Worm (Caenorhabditis elegans): Measurements from ENCODE around the gene M110.10.

Gene M110.10

DNA sequence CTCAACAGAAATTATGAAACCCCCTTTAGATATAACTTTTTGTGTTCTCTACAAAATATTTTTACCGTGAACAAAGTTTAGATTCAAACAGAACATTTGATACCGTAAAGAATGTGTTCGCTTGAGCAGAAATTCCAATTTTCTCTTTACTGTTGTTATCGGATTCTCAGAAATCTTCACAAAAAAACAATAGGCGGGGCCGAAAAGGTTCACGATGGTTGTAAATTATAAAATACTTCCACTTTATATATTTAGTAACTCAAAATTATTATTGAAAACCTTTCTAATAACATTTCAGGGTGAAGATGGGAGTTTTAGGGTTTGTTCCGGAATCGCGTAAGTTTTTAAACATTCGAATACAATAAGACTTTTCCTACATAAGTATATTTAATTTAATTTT, 23.9 kb upstream of the M110.10 start, which contains the start of gene nlp-5:
Gene nlp-5, plus strand, starts transcription at position 301 of the 400 bp plus-strand sequence.
- TF ChIP-seq scrt-1 (GFP tag; IDR thresholded peaks at IDR 0.05) (no peak), ama-1 (optimal IDR thresholded peaks at IDR 0.05) (no peak), tra-4 (tag; optimal IDR thresholded peaks at IDR 0.05) (no peak), B0310.2 (tag; optimal IDR thresholded peaks at IDR 0.05) (no peak), ceh-13 (GFP tag; optimal IDR thresholded peaks at IDR 0.05) (no peak), sea-1 (GFP tag; conservative IDR thresholded peaks at IDR 0.05) (no peak), hmg-4 (GFP tag; optimal IDR thresholded peaks at IDR 0.05) (no peak), pes-1 (GFP tag; IDR thresholded peaks at IDR 0.05) (no peak), flt-1 (GFP tag; IDR thresholded peaks at IDR 0.05) (no peak), hnd-1 (tag; optimal IDR thresholded peaks at IDR 0.05) (no peak), ceh-36 (tag; optimal IDR thresholded peaks at IDR 0.05) (no peak), F13C5.2 (tag; optimal IDR thresholded peaks at IDR 0.05) (no peak), hmbx-1 (tag; optimal IDR thresholded peaks at IDR 0.05) (no peak), tbx-37 (GFP tag; conservative IDR thresholded peaks at IDR 0.05) (no peak)

DNA sequence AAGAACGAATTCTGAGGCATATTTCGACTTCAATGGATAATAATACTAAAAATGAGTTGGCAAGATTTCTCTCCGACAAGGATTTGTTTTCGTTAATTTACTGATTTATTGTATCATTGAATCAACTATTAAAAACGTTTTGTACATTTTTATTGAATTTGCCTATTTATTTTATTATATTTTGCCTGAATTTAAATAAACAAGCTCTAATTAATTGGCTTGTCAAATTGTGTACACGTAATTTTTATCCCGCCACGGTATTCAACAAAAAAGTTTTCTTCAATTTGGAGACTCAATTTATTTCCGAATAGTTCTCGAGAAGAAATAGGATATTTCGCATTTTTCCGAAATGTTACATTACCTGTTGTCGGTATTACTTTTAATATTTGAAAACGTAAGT, 18.2 kb upstream of the M110.10 start, which contains the start of gene M110.7:
Gene M110.7, plus strand, starts transcription at position 301 of the 400 bp plus-strand sequence.
- TF ChIP-seq pes-1 (GFP tag; IDR thresholded peaks at IDR 0.05) = no peak
- no peak for TF ChIP-seq ceh-36 (tag; optimal IDR thresholded peaks at IDR 0.05)
- TF ChIP-seq hmg-4 (GFP tag; optimal IDR thresholded peaks at IDR 0.05) = no peak
- TF ChIP-seq tra-4 (tag; optimal IDR thresholded peaks at IDR 0.05) = no peak
- TF ChIP-seq ama-1 (optimal IDR thresholded peaks at IDR 0.05) = no peak
- no peak for TF ChIP-seq tbx-37 (GFP tag; conservative IDR thresholded peaks at IDR 0.05)
- no peak for TF ChIP-seq aly-1 (tag; optimal IDR thresholded peaks at IDR 0.05)
- TF ChIP-seq ets-7 (tag; optimal IDR thresholded peaks at IDR 0.05) = no peak
- TF ChIP-seq tbx-11 (GFP tag; IDR thresholded peaks at IDR 0.05) = no peak
- TF ChIP-seq sea-1 (GFP tag; conservative IDR thresholded peaks at IDR 0.05) = no peak
- TF ChIP-seq F13C5.2 (tag; optimal IDR thresholded peaks at IDR 0.05) = no peak
- TF ChIP-seq hnd-1 (tag; optimal IDR thresholded peaks at IDR 0.05) = no peak
- no peak for TF ChIP-seq B0310.2 (tag; optimal IDR thresholded peaks at IDR 0.05)
- TF ChIP-seq hmbx-1 (tag; optimal IDR thresholded peaks at IDR 0.05) = no peak
- TF ChIP-seq scrt-1 (GFP tag; IDR thresholded peaks at IDR 0.05) = no peak
- no peak for TF ChIP-seq flt-1 (GFP tag; IDR thresholded peaks at IDR 0.05)

DNA sequence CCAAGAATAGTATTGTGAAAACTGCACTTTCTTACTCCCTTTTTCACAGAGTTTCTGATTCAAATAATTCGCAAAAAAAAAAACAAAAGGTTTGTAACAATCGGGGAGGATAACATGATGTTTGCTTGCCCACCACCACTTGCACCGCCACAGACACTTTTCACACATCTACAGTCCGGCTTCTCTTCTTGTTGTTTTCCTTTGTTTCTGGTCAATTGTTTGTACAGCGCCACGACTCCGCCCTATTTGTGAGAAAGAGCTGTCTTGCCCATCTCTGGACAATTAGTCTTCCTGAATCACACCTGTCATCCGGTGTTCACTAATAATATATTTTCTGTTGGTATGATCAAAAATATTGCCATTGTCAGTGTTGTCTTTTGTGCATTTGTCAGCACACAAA, 16.7 kb upstream of the M110.10 start, which contains the start of gene M110.9:
Gene M110.9, plus strand, starts transcription at position 301 of the 400 bp plus-strand sequence.
- TF ChIP-seq hmg-4 (GFP tag; optimal IDR thresholded peaks at IDR 0.05) = no peak
- TF ChIP-seq tbx-11 (GFP tag; IDR thresholded peaks at IDR 0.05) = no peak
- no peak for TF ChIP-seq pes-1 (GFP tag; IDR thresholded peaks at IDR 0.05)
- no peak for TF ChIP-seq tra-4 (tag; optimal IDR thresholded peaks at IDR 0.05)
- TF ChIP-seq ets-7 (tag; optimal IDR thresholded peaks at IDR 0.05) = no peak
- no peak for TF ChIP-seq sea-1 (GFP tag; conservative IDR thresholded peaks at IDR 0.05)
- TF ChIP-seq F13C5.2 (tag; optimal IDR thresholded peaks at IDR 0.05) = no peak
- TF ChIP-seq hmbx-1 (tag; optimal IDR thresholded peaks at IDR 0.05) = no peak

DNA sequence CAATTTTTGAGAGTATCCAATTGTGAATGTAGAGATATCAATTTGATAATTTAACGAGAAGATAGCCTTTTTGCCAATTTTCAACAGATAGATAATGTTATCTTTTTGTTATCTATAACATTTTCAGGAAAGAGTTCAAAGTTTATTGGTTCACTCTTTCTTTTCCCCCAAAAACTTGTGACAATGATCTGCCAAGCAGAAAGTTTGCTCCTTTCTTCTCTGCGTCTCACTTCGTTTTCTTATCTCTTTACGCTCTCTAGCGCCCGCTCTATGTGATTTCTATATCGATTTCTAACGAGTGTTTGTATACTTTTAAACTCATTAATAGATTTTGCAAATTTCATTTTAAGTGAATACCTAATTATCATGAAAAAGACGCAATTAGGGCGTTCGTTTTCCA, 12.2 kb upstream of the M110.10 start:
- TF ChIP-seq pes-1 (GFP tag; IDR thresholded peaks at IDR 0.05) (no peak), aly-1 (tag; optimal IDR thresholded peaks at IDR 0.05) (no peak), tbx-11 (GFP tag; IDR thresholded peaks at IDR 0.05) (no peak), B0310.2 (tag; optimal IDR thresholded peaks at IDR 0.05) (no peak), hnd-1 (tag; optimal IDR thresholded peaks at IDR 0.05) (no peak), sea-1 (GFP tag; conservative IDR thresholded peaks at IDR 0.05) (no peak), ceh-36 (tag; optimal IDR thresholded peaks at IDR 0.05) (no peak), scrt-1 (GFP tag; IDR thresholded peaks at IDR 0.05) (no peak), ets-7 (tag; optimal IDR thresholded peaks at IDR 0.05) (no peak), ama-1 (optimal IDR thresholded peaks at IDR 0.05) (no peak), F13C5.2 (tag; optimal IDR thresholded peaks at IDR 0.05) (no peak), tbx-37 (GFP tag; conservative IDR thresholded peaks at IDR 0.05) (no peak), hmbx-1 (tag; optimal IDR thresholded peaks at IDR 0.05) (no peak), ceh-13 (GFP tag; optimal IDR thresholded peaks at IDR 0.05) (no peak), hmg-4 (GFP tag; optimal IDR thresholded peaks at IDR 0.05) (no peak), tra-4 (tag; optimal IDR thresholded peaks at IDR 0.05) (no peak), flt-1 (GFP tag; IDR thresholded peaks at IDR 0.05) (no peak)

DNA sequence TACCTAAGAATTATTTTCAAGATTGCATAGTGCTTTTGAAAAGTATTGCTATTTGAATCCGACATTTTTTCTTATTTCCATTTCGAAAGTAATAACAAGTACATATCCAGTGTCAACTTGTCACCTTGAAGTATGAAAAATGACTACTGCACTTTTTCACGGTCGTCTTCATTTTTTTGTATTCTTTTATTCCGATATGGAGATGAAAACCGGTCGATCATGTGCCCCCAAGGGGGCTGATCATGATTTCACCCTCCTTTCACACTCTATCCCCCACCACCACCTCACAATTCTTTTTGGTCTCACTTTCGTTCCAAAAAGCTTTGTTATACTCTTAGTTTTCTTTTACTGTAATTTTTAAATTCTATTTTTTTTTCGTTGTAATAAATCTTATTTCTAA, 11.6 kb upstream of the M110.10 start:
- no peak for TF ChIP-seq ets-7 (tag; optimal IDR thresholded peaks at IDR 0.05)
- no peak for TF ChIP-seq tbx-37 (GFP tag; conservative IDR thresholded peaks at IDR 0.05)
- no peak for TF ChIP-seq hmbx-1 (tag; optimal IDR thresholded peaks at IDR 0.05)
- TF ChIP-seq hnd-1 (tag; optimal IDR thresholded peaks at IDR 0.05) = no peak

DNA sequence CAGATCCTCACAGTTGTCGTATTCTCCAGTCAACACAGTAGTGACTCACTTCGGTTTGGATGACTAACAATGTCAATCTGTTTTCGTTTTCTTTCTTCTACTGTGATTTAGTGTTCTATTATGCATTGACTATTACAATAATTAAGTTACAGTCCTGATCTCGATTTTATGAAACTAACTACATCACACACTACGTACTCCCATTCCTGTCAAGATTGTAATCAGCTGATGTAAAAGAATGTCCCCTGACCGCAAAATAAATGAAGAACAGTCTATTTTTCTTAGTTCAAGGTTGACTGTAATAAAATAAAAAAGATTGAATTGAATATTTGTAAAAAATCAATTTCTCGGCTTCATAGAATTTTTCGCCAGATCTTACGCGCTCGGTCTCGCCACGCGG, 11.1 kb upstream of the M110.10 start:
- TF ChIP-seq hmg-4 (GFP tag; optimal IDR thresholded peaks at IDR 0.05) (no peak), ceh-36 (tag; optimal IDR thresholded peaks at IDR 0.05) (no peak), pes-1 (GFP tag; IDR thresholded peaks at IDR 0.05) (no peak), B0310.2 (tag; optimal IDR thresholded peaks at IDR 0.05) (no peak), ama-1 (optimal IDR thresholded peaks at IDR 0.05) (no peak), tbx-11 (GFP tag; IDR thresholded peaks at IDR 0.05) (no peak), ets-7 (tag; optimal IDR thresholded peaks at IDR 0.05) (no peak), flt-1 (GFP tag; IDR thresholded peaks at IDR 0.05) (no peak), hmbx-1 (tag; optimal IDR thresholded peaks at IDR 0.05) (no peak), tra-4 (tag; optimal IDR thresholded peaks at IDR 0.05) (no peak), tbx-37 (GFP tag; conservative IDR thresholded peaks at IDR 0.05) (no peak)

DNA sequence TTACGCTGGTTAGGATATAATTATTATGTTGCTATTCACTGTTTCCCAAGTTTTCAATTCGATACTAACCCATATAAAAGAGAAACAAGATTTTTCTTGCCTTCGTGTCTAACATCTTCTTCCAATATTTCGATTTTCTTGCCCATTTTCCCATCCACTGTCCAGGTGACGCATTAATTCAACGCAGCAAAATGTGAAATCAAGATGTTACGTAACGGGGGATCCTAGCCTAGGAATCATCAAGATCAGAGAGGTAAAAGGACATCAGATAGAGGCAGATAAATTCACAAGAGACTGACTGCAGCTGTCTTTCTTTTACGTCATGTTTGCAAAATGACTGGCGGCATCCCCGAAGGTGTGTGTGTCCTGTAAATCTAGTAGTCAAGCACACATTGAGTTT, 10.4 kb upstream of the M110.10 start:
- TF ChIP-seq ama-1 (optimal IDR thresholded peaks at IDR 0.05) (no peak), F13C5.2 (tag; optimal IDR thresholded peaks at IDR 0.05) (no peak), tbx-37 (GFP tag; conservative IDR thresholded peaks at IDR 0.05) (no peak), tra-4 (tag; optimal IDR thresholded peaks at IDR 0.05) (no peak), hmbx-1 (tag; optimal IDR thresholded peaks at IDR 0.05) (no peak), hmg-4 (GFP tag; optimal IDR thresholded peaks at IDR 0.05) (no peak), hnd-1 (tag; optimal IDR thresholded peaks at IDR 0.05) (no peak), flt-1 (GFP tag; IDR thresholded peaks at IDR 0.05) (no peak)

DNA sequence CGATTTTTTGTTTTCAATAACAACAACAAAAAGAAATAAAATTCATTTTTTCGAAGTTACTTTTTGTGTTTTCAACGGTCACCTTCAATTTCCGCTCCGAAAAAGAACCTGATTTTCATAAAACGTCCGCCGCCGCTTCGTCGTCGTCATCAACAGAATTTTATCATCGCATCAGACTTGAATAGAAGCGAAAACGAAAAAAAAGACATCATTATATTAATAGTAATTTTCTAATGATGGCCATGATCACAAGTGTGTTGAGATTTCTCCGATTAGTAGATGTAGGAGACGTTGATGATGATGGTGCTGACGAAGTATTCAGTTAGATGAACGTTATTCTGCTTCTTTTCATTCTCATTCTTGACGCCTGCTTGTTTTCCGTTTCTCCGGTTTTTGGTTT, 9.7 kb upstream of the M110.10 start:
- TF ChIP-seq ama-1 (optimal IDR thresholded peaks at IDR 0.05) (no peak), F13C5.2 (tag; optimal IDR thresholded peaks at IDR 0.05) (no peak), aly-1 (tag; optimal IDR thresholded peaks at IDR 0.05) (no peak), pes-1 (GFP tag; IDR thresholded peaks at IDR 0.05) (no peak), hnd-1 (tag; optimal IDR thresholded peaks at IDR 0.05) (no peak), ceh-36 (tag; optimal IDR thresholded peaks at IDR 0.05) (no peak), tbx-11 (GFP tag; IDR thresholded peaks at IDR 0.05) (no peak)
